Fruit fly (Drosophila melanogaster) whole organism, prepupa: ENCODE measurements around the gene mRpL45.

Experiments used
- CG10631 ChIP-seq: fragments of 200-800 bp; sonication (Bioruptor generic); optimal IDR thresholded peaks from 2 replicates; lab custom pipeline; 2016; ENCODE audit warnings: missing biosample characterization, missing genetic modification characterization
- CG10669 ChIP-seq: fragments of 200-800 bp; sonication (Bioruptor generic); optimal IDR thresholded peaks from 3 replicates; lab custom pipeline; 2018; ENCODE audit warnings: missing biosample characterization, mild to moderate bottlenecking, missing genetic modification characterization, moderate library complexity
- CG11294 ChIP-seq: fragments of 200-800 bp; sonication (Bioruptor generic); IDR thresholded peaks from 2 replicates; pipeline ENCODE4 v1.3.6; 2022; ENCODE audit warnings: missing biosample characterization, missing genetic modification characterization
- CG11902 ChIP-seq: fragments of 200-800 bp; sonication (Bioruptor generic); optimal IDR thresholded peaks from 3 replicates; lab custom pipeline; 2016; ENCODE audit warnings: missing biosample characterization, missing genetic modification characterization
- CG15336 ChIP-seq: fragments of 200-800 bp; sonication (Bioruptor generic); IDR thresholded peaks from 2 replicates; pipeline ENCODE4 v1.3.6; 2022; ENCODE audit warnings: missing biosample characterization, missing genetic modification characterization
- CG1621 ChIP-seq: fragments of 200-800 bp; sonication (Bioruptor generic); optimal IDR thresholded peaks from 3 replicates; lab custom pipeline; 2018; ENCODE audit warnings: missing biosample characterization, mild to moderate bottlenecking, missing genetic modification characterization
- CG3032 ChIP-seq: fragments of 200-800 bp; optimal IDR thresholded peaks from 2 replicates; lab custom pipeline; 2019; ENCODE audit warnings: missing biosample characterization, mild to moderate bottlenecking, missing genetic modification characterization, moderate library complexity
- CG32006 ChIP-seq: fragments of 200-800 bp; sonication (Bioruptor generic); optimal IDR thresholded peaks from 3 replicates; lab custom pipeline; 2017; ENCODE audit warnings: missing biosample characterization, mild to moderate bottlenecking, missing genetic modification characterization
- CG3919 ChIP-seq: fragments of 200-800 bp; sonication (Bioruptor generic); optimal IDR thresholded peaks from 3 replicates; lab custom pipeline; 2016; ENCODE audit warnings: missing biosample characterization, missing genetic modification characterization
- CG4318 ChIP-seq: fragments of 200-800 bp; sonication (Bioruptor generic); optimal IDR thresholded peaks from 3 replicates; lab custom pipeline; 2017; ENCODE audit warnings: missing biosample characterization, mild to moderate bottlenecking, missing genetic modification characterization
- CG6163 ChIP-seq: fragments of 200-800 bp; sonication (Bioruptor generic); IDR thresholded peaks from 3 replicates; pipeline ENCODE4 v1.3.6; 2022; ENCODE audit warnings: missing biosample characterization, missing genetic modification characterization
- CG6276 ChIP-seq: fragments of 200-800 bp; sonication (Bioruptor generic); optimal IDR thresholded peaks from 2 replicates; lab custom pipeline; 2017; ENCODE audit warnings: missing biosample characterization, mild to moderate bottlenecking, missing genetic modification characterization
- CG6808 ChIP-seq: fragments of 200-800 bp; sonication (Bioruptor generic); optimal IDR thresholded peaks from 3 replicates; lab custom pipeline; 2017; ENCODE audit warnings: missing biosample characterization, missing genetic modification characterization, mild to moderate bottlenecking, moderate library complexity, missing genetic modification reagents
- CG6854 ChIP-seq: fragments of 200-800 bp; sonication (Bioruptor generic); optimal IDR thresholded peaks from 2 replicates; lab custom pipeline; 2017; ENCODE audit warnings: missing biosample characterization, mild to moderate bottlenecking, missing genetic modification characterization
- CG7368 ChIP-seq: fragments of 200-800 bp; sonication (Bioruptor generic); optimal IDR thresholded peaks from 3 replicates; lab custom pipeline; 2016; ENCODE audit warnings: missing biosample characterization, missing genetic modification characterization
- CG8119 ChIP-seq: fragments of 200-800 bp; sonication (Bioruptor generic); IDR thresholded peaks from 3 replicates; pipeline ENCODE4 v1.3.6; 2022; ENCODE audit warnings: missing biosample characterization, missing genetic modification characterization
- CG9139 ChIP-seq: fragments of 200-800 bp; sonication (Bioruptor generic); optimal IDR thresholded peaks from 3 replicates; lab custom pipeline; 2017; ENCODE audit warnings: missing biosample characterization, mild to moderate bottlenecking, missing genetic modification characterization
- Eip75B ChIP-seq: fragments of 200-800 bp; sonication (Bioruptor generic); optimal IDR thresholded peaks from 3 replicates; lab custom pipeline; 2016; ENCODE audit warnings: missing biosample characterization, missing genetic modification characterization
- Eip78C ChIP-seq: fragments of 200-800 bp; sonication (Bioruptor generic); peaks from one replicate; lab custom pipeline; 2016; ENCODE audit warnings: missing biosample characterization, missing genetic modification characterization
- Ets21C ChIP-seq: fragments of 200-800 bp; sonication (Bioruptor generic); optimal IDR thresholded peaks from 3 replicates; lab custom pipeline; 2016; ENCODE audit warnings: missing biosample characterization, missing genetic modification characterization
- Gug ChIP-seq: fragments of 200-800 bp; sonication (Bioruptor generic); IDR thresholded peaks from 2 replicates; pipeline ENCODE4 v1.3.6; 2022; ENCODE audit warnings: missing biosample characterization, missing genetic modification characterization
- Hr39 ChIP-seq: fragments of 200-800 bp; sonication (Bioruptor generic); optimal IDR thresholded peaks from 2 replicates; lab custom pipeline; 2016; ENCODE audit warnings: missing biosample characterization, missing genetic modification characterization
- Hr4 ChIP-seq: fragments of 200-800 bp; sonication (Bioruptor generic); optimal IDR thresholded peaks from 3 replicates; lab custom pipeline; 2016; ENCODE audit warnings: missing biosample characterization, missing genetic modification characterization
- Met ChIP-seq: fragments of 200-800 bp; sonication (Bioruptor generic); optimal IDR thresholded peaks from 3 replicates; lab custom pipeline; 2016; ENCODE audit warnings: missing biosample characterization, missing genetic modification characterization
- OdsH ChIP-seq: fragments of 200-800 bp; sonication (Bioruptor generic); optimal IDR thresholded peaks from 3 replicates; lab custom pipeline; 2016; ENCODE audit warnings: missing biosample characterization, missing genetic modification characterization
- Sox102F ChIP-seq: fragments of 200-800 bp; sonication (Bioruptor generic); optimal IDR thresholded peaks from 2 replicates; lab custom pipeline; 2016; ENCODE audit warnings: missing biosample characterization, mild to moderate bottlenecking, missing genetic modification characterization
- Sox14 ChIP-seq: fragments of 200-800 bp; sonication (Bioruptor generic); optimal IDR thresholded peaks from 3 replicates; lab custom pipeline; 2016; ENCODE audit warnings: missing biosample characterization, missing genetic modification characterization
- acj6 ChIP-seq: fragments of 200-800 bp; sonication (Bioruptor generic); optimal IDR thresholded peaks from 3 replicates; lab custom pipeline; 2016; ENCODE audit warnings: missing biosample characterization, missing genetic modification characterization
- dsx ChIP-seq: fragments of 200-800 bp; optimal IDR thresholded peaks from 3 replicates; lab custom pipeline; 2019; ENCODE audit warnings: missing biosample characterization, mild to moderate bottlenecking, missing genetic modification characterization, moderate library complexity; ENCODE audit not compliant: poor library complexity, severe bottlenecking
- eg ChIP-seq: fragments of 200-800 bp; sonication (Bioruptor generic); IDR thresholded peaks from 3 replicates; pipeline ENCODE4 v1.3.6; 2022; ENCODE audit warnings: missing biosample characterization, missing genetic modification characterization
- esn ChIP-seq: fragments of 200-800 bp; sonication (Bioruptor generic); optimal IDR thresholded peaks from 2 replicates; lab custom pipeline; 2016; ENCODE audit warnings: missing biosample characterization, mild to moderate bottlenecking, missing genetic modification characterization, moderate library complexity
- fkh ChIP-seq: fragments of 200-800 bp; sonication (Bioruptor generic); optimal IDR thresholded peaks from 3 replicates; lab custom pipeline; 2017; ENCODE audit warnings: missing biosample characterization, mild to moderate bottlenecking, missing genetic modification characterization, moderate library complexity
- lz ChIP-seq: fragments of 200-800 bp; sonication (Bioruptor generic); optimal IDR thresholded peaks from 3 replicates; lab custom pipeline; 2016; ENCODE audit warnings: missing biosample characterization, missing genetic modification characterization
- net ChIP-seq: fragments of 200-800 bp; sonication (Bioruptor generic); optimal IDR thresholded peaks from 3 replicates; lab custom pipeline; 2016; ENCODE audit warnings: missing biosample characterization, missing genetic modification characterization
- salr ChIP-seq, 2 experiments: fragments of 200-800 bp; sonication (Bioruptor generic); optimal IDR thresholded peaks; 3 replicates each; lab custom pipeline; 2016 to 2018; ENCODE audit warnings: missing biosample characterization in 2 of 2, missing genetic modification characterization in 2 of 2, mild to moderate bottlenecking in 1 of 2
- spab ChIP-seq: fragments of 200-800 bp; sonication (Bioruptor generic); optimal IDR thresholded peaks from 2 replicates; lab custom pipeline; 2017; ENCODE audit warnings: missing biosample characterization, mild to moderate bottlenecking, missing genetic modification characterization, missing genetic modification reagents
- ss ChIP-seq, 2 experiments: fragments of 200-800 bp; sonication (Bioruptor generic); optimal IDR thresholded peaks; 2 replicates in 1 of 2; 3 replicates in 1 of 2; lab custom pipeline; 2017 to 2018; ENCODE audit warnings: mild to moderate bottlenecking in 2 of 2, missing biosample characterization in 2 of 2, missing genetic modification characterization in 2 of 2, moderate library complexity in 1 of 2
- svp ChIP-seq: fragments of 200-800 bp; sonication (Bioruptor generic); peaks from one replicate; lab custom pipeline; 2016; ENCODE audit warnings: missing biosample characterization, missing genetic modification characterization
- vri ChIP-seq: fragments of 200-800 bp; sonication (Bioruptor generic); optimal IDR thresholded peaks from 3 replicates; lab custom pipeline; 2016; ENCODE audit warnings: missing biosample characterization, mild to moderate bottlenecking, missing genetic modification characterization

The mRpL45 gene

DNA sequence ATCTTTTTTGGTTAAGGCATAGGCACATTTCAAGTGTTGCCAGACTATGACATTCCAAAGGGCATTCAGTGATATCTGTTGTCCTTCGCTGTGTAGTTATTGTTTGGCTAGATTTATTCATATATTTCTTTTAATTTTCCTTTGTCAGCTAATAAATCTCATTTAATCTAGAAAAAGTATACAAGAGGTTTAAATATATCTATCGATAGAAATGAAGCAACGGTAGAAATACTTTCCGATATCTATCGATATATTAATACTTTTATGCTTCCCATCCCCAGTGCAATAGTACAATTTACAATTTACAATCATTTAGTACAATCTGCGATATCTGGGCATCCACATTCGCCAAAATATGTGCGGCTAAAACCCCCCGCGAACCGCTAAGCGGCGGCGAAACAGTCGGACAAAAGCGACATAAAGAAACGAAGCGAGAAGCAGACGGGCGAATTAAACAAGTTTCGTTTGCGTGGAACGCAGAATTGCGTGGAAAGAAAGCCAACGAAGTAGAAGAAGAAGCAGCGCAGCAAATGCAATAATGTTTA is 30.8 kb upstream of the mRpL45 start, which contains the start of gene Efa6 (continued):
- no peak for TF ChIP-seq Ets21C (GFP tag; lab: Kevin White, UChicago)
- TF ChIP-seq Eip75B (GFP tag; lab: Kevin White, UChicago): peak; percentile 32
- TF ChIP-seq spab (GFP tag; lab: Kevin White, UChicago): no peak
- TF ChIP-seq dsx: peak; percentile 50
- TF ChIP-seq Sox102F (GFP tag; lab: Kevin White, UChicago): no peak
- TF ChIP-seq Sox14 (GFP tag; lab: Kevin White, UChicago): peak; percentile 53
- peak; percentile 53 for TF ChIP-seq esn
- TF ChIP-seq CG11294 (GFP tag; lab: Robert Waterston, UW): no peak
- TF ChIP-seq CG10669 (GFP tag; lab: Kevin White, UChicago): no peak
- TF ChIP-seq CG6854: peak; percentile 57
- TF ChIP-seq CG4318: no peak
- peak; percentile 78 for TF ChIP-seq Eip78C
- no peak for TF ChIP-seq Met
- no peak for TF ChIP-seq Gug

DNA sequence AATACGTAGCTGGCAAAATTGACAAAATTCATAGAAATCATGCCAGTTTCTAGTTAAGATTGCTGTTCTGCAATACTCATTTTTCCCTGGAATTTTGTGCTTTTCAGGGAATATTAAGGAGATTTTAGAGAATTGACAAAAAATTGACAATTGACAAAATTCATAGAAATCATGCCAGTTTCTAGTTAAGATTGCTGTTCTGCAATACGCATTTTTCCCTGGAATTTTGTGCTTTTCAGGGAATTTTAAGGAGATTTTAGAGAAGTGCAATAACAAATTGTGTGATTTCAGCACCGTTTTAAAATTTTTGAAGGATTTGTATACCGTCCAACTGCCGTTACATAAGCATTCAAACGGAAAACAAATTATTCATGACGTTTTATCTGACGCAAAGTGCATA is 29.5 kb upstream of the mRpL45 start:
- TF ChIP-seq CG8119 (GFP tag; lab: Robert Waterston, UW): no peak; the same call in 2 of the 3 replicates
- peak; percentile 14 for TF ChIP-seq Hr39 (GFP tag; lab: Kevin White, UChicago)
- TF ChIP-seq acj6 (GFP tag; lab: Kevin White, UChicago): no peak
- peak; percentile 21 for TF ChIP-seq Eip78C

DNA sequence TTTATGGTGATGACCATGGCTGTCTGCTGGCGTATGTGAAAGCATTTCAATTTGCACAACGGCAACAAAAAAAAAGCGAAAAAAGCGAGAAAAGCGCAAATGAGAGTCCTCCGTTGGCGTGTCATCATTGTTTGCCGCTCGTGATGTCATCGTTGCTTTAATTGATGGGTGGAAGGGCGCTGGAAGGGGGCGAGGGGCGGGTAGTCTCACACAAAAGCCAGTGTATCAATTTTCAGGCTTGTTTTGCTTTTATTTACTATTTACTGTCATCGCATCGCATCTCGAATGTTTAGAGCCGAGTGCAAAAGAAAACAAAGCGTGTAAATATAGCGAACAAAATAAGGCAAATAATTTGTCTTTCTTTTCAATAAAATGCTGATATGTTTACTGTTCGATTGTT is 29.0 kb upstream of the mRpL45 start:
- TF ChIP-seq CG32006 (GFP tag; lab: Kevin White, UChicago) (no peak), net (peak; percentile 37), CG15336 (GFP tag; lab: Robert Waterston, UW) (peak; percentile 44; the same call in 1 of the 2 replicates), CG11902 (GFP tag; lab: Kevin White, UChicago) (no peak), esn (no peak), vri (GFP tag; lab: Kevin White, UChicago) (peak; percentile 14), CG8119 (GFP tag; lab: Robert Waterston, UW) (peak; percentile 28; the same call in 1 of the 3 replicates), CG6163 (peak; percentile 76), CG7368 (GFP tag; lab: Kevin White, UChicago) (no peak), CG10631 (peak; percentile 17), OdsH (GFP tag; lab: Kevin White, UChicago) (no peak), Ets21C (GFP tag; lab: Kevin White, UChicago) (no peak), eg (GFP tag; lab: Robert Waterston, UW) (0 out of 3 replicates have a peak, but pooled peaks have one; percentile 12), CG10669 (GFP tag; lab: Kevin White, UChicago) (peak; percentile 42), CG6808 (GFP tag; lab: Kevin White, UChicago) (peak; percentile 67), CG9139 (GFP tag; lab: Kevin White, UChicago) (peak; percentile 53), CG6276 (GFP tag; lab: Kevin White, UChicago) (peak; percentile 47), Hr4 (GFP tag; lab: Kevin White, UChicago) (no peak), lz (GFP tag; lab: Kevin White, UChicago) (no peak), fkh (GFP tag; lab: Kevin White, UChicago) (peak; percentile 84), spab (GFP tag; lab: Kevin White, UChicago) (peak; percentile 35), salr (GFP tag; optimal IDR thresholded peaks at IDR 0.05; lab: Kevin White, UChicago) (peak in 1 of 2 experiments; percentile 10), ss (GFP tag; optimal IDR thresholded peaks at IDR 0.05; lab: Kevin White, UChicago) (peak; percentile 65 to 71), svp (GFP tag; lab: Kevin White, UChicago) (no peak), CG3032 (tag; lab: Kevin White, UChicago) (peak; percentile 33), CG3919 (GFP tag; lab: Kevin White, UChicago) (peak; percentile 39), Eip78C (peak; percentile 43), CG1621 (tag; lab: Kevin White, UChicago) (peak; percentile 23)
